Worm (Caenorhabditis elegans): ENCODE results near the gene ZK1128.1.

The ZK1128.1 gene

ce11 chrIII:10136778-10137177 lies 22.2 kb upstream of the ZK1128.1 start, which contains the start of gene ZK1128.7:
Gene ZK1128.7 (plus strand): TSS chrIII:10137006.
- no peak for TF ChIP-seq tbx-2 (tag; optimal IDR thresholded peaks at IDR 0.05)
- TF ChIP-seq elt-1 (tag; optimal IDR thresholded peaks at IDR 0.05), result no peak
- TF ChIP-seq nhr-23 (tag; optimal IDR thresholded peaks at IDR 0.05), result peak; percentile 22
- TF ChIP-seq lin-39 (tag; optimal IDR thresholded peaks at IDR 0.05), result no peak
- TF ChIP-seq pqm-1 (tag; optimal IDR thresholded peaks at IDR 0.05), result no peak
- no peak for TF ChIP-seq jun-1 (tag; optimal IDR thresholded peaks at IDR 0.05)
- no peak for TF ChIP-seq mdl-1 (tag; optimal IDR thresholded peaks at IDR 0.05)
- TF ChIP-seq aly-2 (tag; optimal IDR thresholded peaks at IDR 0.05), result no peak
- no peak for TF ChIP-seq lin-15B (tag; optimal IDR thresholded peaks at IDR 0.05)
- no peak for TF ChIP-seq ceh-28 (tag; optimal IDR thresholded peaks at IDR 0.05)
- peak; percentile 51 for TF ChIP-seq pha-4 (tag; optimal IDR thresholded peaks at IDR 0.05)
- no peak for TF ChIP-seq mml-1 (tag; optimal IDR thresholded peaks at IDR 0.05)

ce11 chrIII:10134517-10134916 lies 20.0 kb upstream of the ZK1128.1 start:
- TF ChIP-seq fkh-2 (tag; optimal IDR thresholded peaks at IDR 0.05), result no peak
- TF ChIP-seq elt-1 (tag; optimal IDR thresholded peaks at IDR 0.05), result no peak
- peak; percentile 63 for TF ChIP-seq elt-2 (tag; optimal IDR thresholded peaks at IDR 0.05)
- TF ChIP-seq pha-4 (tag; optimal IDR thresholded peaks at IDR 0.05), result peak; percentile 36
- TF ChIP-seq nfya-1 (tag; optimal IDR thresholded peaks at IDR 0.05; ENCODE audit: insufficient read depth), result no peak
- TF ChIP-seq nhr-76 (tag; optimal IDR thresholded peaks at IDR 0.05), result no peak
- TF ChIP-seq pqm-1 (tag; optimal IDR thresholded peaks at IDR 0.05), result peak; percentile 23
- TF ChIP-seq unc-62 (GFP tag; optimal IDR thresholded peaks at IDR 0.05), result no peak
- no peak for TF ChIP-seq egl-27 (tag; optimal IDR thresholded peaks at IDR 0.05)
- no peak for TF ChIP-seq ama-1 (optimal IDR thresholded peaks at IDR 0.05)
- TF ChIP-seq lin-15B (tag; optimal IDR thresholded peaks at IDR 0.05), result no peak
- TF ChIP-seq nhr-25 (tag; optimal IDR thresholded peaks at IDR 0.05), result no peak
- TF ChIP-seq R02D3.7 (tag; optimal IDR thresholded peaks at IDR 0.05), result no peak

- TF ChIP-seq elt-1 (tag; optimal IDR thresholded peaks at IDR 0.05) (peak; percentile 79), ceh-9 (tag; optimal IDR thresholded peaks at IDR 0.05) (no peak), nhr-23 (tag; optimal IDR thresholded peaks at IDR 0.05) (peak; percentile 10), nhr-77 (tag; optimal IDR thresholded peaks at IDR 0.05) (no peak), nfya-1 (tag; optimal IDR thresholded peaks at IDR 0.05; ENCODE audit: insufficient read depth) (no peak), fkh-10 (GFP tag; optimal IDR thresholded peaks at IDR 0.05) (no peak), pqm-1 (tag; optimal IDR thresholded peaks at IDR 0.05) (peak; percentile 75), pha-4 (tag; optimal IDR thresholded peaks at IDR 0.05) (peak; percentile 79), egl-5 (tag; optimal IDR thresholded peaks at IDR 0.05) (no peak), lin-15B (tag; optimal IDR thresholded peaks at IDR 0.05) (no peak), unc-39 (tag; optimal IDR thresholded peaks at IDR 0.05) (no peak), ceh-28 (tag; optimal IDR thresholded peaks at IDR 0.05) (no peak), nhr-237 (tag; optimal IDR thresholded peaks at IDR 0.05) (no peak), nhr-11 (tag; optimal IDR thresholded peaks at IDR 0.05) (no peak), ama-1 (optimal IDR thresholded peaks at IDR 0.05) (no peak), hmg-11 (tag; optimal IDR thresholded peaks at IDR 0.05) (no peak), fkh-2 (tag; optimal IDR thresholded peaks at IDR 0.05) (no peak), mml-1 (tag; optimal IDR thresholded peaks at IDR 0.05) (no peak), aly-2 (tag; optimal IDR thresholded peaks at IDR 0.05) (no peak), snpc-4 (tag; optimal IDR thresholded peaks at IDR 0.05) (no peak), elt-2 (tag; optimal IDR thresholded peaks at IDR 0.05) (peak; percentile 72), ZK546.5 (tag; optimal IDR thresholded peaks at IDR 0.05) (no peak), lsy-12 (tag; optimal IDR thresholded peaks at IDR 0.05) (no peak), ceh-82 (tag; optimal IDR thresholded peaks at IDR 0.05) (no peak), nhr-25 (tag; optimal IDR thresholded peaks at IDR 0.05) (peak; percentile 30), unc-62 (GFP tag; optimal IDR thresholded peaks at IDR 0.05) (no peak), sea-2 (GFP tag; optimal IDR thresholded peaks at IDR 0.05) (no peak), eor-1 (tag; optimal IDR thresholded peaks at IDR 0.05) (no peak), lin-39 (tag; optimal IDR thresholded peaks at IDR 0.05) (no peak), nhr-76 (tag; optimal IDR thresholded peaks at IDR 0.05) (no peak), ceh-16 (tag; optimal IDR thresholded peaks at IDR 0.05) (no peak), daf-12 (tag; optimal IDR thresholded peaks at IDR 0.05) (no peak), ztf-11 (tag; optimal IDR thresholded peaks at IDR 0.05) (no peak), mdl-1 (tag; optimal IDR thresholded peaks at IDR 0.05) (no peak), zag-1 (tag; optimal IDR thresholded peaks at IDR 0.05) (no peak), elt-3 (tag; optimal IDR thresholded peaks at IDR 0.05) (no peak), egl-27 (tag; optimal IDR thresholded peaks at IDR 0.05) (no peak), tbx-2 (tag; optimal IDR thresholded peaks at IDR 0.05) (no peak), nhr-67 (tag; optimal IDR thresholded peaks at IDR 0.05) (no peak), nhr-43 (tag; optimal IDR thresholded peaks at IDR 0.05; ENCODE audit: poor library complexity, severe bottlenecking) (no peak)
Observed at ce11 chrIII:10132495-10133450, 18.2 kb upstream of the ZK1128.1 start.
